Fruit fly (Drosophila melanogaster) ovary, adult (tissue): ENCODE measurements around the gene Ns1.

Experiments used
- CG17801 ChIP-seq: fragments of 200-800 bp; optimal IDR thresholded peaks from 2 replicates; lab custom pipeline; 2019; ENCODE audit warnings: missing biosample characterization, mild to moderate bottlenecking, missing genetic modification characterization, moderate library complexity; ENCODE audit not compliant: partially characterized antibody

Gene Ns1

DNA sequence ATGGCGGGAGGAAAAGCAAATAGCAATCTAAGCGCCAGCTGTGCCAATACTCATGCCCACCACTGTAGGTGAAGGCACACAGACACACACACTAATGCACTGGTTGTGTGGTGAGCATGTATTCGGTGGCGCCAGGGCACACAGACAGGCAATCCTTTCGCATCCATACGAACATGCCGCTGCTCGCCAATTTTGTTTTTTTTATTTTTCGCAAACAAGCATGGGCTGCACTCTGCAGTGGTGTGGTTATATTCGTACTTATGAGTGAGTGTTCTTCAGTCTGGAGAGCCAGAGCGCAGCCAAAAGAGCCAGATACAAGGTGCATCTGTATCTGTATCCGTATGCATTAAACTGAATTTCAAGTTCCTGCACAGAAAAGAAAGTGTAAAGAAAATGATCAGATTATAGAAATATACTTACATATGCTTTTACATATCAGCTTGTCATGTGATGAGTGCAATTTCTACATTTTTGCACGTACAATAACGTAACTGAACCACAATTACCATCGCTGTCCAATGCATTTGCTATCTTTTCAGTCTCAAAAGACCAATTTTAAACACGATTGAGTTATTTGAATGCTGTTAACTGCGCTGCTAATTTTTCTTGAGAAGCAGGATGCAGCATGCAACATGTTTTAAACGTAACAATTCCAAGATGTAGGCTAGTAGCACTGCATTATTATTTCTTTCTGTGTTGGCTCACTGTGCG, 13.2 kb downstream of the Ns1 start:
- no peak for TF ChIP-seq CG17801

- TF ChIP-seq CG17801, result no peak
These were observed 15.6 kb downstream of the Ns1 start for dm6 chr3R:17056905-17057251.

- peak; percentile 32 for TF ChIP-seq CG17801
These were observed 16.1 kb downstream of the Ns1 start for dm6 chr3R:17056183-17056904.

- no peak for TF ChIP-seq CG17801
These were observed 17.9 kb downstream of the Ns1 start for dm6 chr3R:17054528-17054927.

DNA sequence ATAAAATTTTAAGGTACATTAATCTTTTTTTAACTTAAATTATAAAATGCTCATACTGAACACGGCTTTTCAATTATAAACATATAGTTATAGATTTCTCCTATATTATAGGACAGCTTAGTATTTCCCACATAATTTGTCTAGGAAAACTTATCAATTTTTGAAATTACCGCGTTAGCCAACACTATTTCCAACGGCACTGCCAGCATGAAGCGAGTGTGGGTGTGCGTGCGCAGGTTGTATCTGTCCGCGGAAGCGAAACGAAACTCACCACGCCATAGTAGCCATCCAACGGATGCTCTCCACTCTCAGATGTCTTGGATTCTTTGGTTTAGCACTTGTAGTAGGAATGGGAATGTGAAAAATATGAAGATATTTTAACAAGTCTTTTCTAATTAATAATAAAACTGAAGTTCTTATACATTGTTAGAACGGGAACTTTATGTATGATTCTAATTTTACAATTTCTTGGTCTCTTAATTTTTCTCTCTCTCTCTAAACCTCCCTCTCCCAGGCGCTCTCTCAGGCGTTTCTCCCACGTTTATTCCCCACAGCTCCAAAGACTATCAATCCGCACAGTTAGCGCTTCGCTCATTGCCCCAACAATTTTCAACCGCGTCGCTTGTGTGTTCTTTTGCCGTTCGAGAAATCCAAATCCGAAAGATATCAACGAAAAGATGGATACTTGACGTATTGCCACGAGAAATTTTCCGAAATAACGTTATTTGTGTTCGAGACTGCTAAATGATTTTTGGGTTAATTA, 18.9 kb downstream of the Ns1 start, which contains the start of gene Dad:
Gene Dad (plus strand): TSS at position 593 of the 763 bp plus-strand sequence.
- peak; percentile 23 for TF ChIP-seq CG17801

DNA sequence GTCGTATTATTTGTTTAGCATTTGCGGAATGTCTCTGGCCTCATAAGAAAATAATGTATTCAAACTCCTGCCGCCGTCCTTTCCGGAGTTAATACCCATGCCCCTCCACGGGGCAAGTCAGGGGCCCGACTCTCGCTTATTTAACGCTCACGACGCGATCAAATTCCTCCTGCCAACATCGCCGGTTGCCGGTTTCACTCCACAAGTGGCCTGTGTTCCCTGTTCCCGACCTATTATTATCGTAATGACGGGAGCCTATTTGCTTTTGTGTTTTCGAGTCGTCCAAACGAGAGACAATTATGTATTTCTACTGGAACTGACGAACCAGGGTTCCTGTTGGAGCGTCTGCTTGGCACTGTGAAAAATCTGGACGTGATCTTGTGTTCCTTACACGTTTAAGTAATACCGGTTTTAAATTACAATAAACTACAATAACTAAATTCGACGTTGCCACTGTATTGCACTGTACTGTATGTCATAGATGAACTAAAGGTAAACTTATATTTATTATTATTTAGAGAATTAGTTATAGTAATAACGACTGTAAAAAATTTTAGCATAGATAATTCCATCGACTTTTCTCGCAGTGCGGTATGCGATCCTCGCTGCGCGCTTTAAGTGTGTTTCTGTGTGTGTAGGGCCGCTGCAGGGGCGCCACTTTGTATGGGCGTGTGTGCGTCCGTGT, 19.9 kb downstream of the Ns1 start:
- no peak for TF ChIP-seq CG17801

DNA sequence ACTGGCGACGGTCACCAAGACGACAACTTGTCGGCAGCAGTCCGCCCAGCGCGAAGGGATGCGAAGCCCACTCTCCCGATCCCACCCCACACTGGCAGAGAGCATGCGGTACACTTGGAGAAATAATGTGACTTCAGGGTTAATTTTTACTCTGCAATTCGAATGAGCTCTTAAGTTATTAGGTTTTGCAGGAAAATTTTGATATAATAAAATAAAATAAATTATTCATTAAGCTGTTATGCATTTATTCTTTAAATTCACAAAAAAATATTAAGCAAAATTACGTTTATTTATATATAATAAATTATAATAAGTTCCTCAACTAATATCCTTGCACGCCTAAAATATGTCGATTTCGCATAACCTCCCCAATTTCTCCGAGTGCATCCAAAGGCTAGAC, 23.6 kb downstream of the Ns1 start:
- TF ChIP-seq CG17801, result no peak

dm6 chr3R:17043570-17043923, 28.9 kb downstream of the Ns1 start:
- no peak for TF ChIP-seq CG17801

dm6 chr3R:17042838-17043569, 29.5 kb downstream of the Ns1 start, which contains the start of the genes bdwf and Patr-1:
bdwf (minus strand) TSS chr3R:17043136.
Patr-1 (plus strand) TSS chr3R:17043564.
- TF ChIP-seq CG17801, result no peak

DNA sequence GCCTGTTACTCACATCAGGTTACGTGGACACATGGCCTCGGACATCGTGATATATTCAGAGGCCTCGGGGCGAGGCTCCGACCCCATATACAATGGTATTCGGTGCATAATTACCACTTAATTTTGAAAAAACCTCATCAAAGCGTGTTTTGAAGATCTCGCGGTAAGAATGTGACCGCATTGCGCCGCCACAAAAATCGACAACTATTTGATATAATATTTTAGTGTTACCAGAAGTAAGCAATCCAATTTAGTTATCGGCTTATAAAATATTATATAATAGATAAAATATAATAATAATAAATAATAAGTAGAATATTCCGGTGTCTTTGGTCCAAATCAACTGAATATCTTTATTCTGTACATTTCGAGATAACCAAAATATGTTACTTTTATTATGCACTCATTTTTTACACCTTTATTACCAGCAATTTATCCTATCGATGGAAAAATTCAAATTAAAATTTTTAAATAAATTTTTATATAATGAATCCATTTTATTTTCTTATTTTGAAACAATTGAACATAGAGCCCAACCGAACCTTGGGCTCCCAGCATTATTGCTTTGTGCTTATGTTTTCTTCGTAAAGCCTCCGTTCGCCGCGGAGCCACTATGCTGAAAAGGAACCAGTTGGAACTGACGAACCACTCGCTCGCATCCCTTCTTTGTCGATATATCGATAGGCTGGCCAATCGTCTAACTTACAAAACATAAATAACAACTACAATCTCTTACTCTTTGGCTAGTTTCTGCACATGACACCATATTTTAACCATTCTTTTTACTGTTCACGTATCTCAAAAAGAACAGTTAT, 32.3 kb downstream of the Ns1 start, which contains the start of the genes CG18213 and Trm7-32:
Gene CG18213 (minus strand): TSS at position 211 of the 815 bp plus-strand sequence.
Gene Trm7-32 (plus strand): TSS at position 690 of the 815 bp plus-strand sequence.
- TF ChIP-seq CG17801, result no peak

DNA sequence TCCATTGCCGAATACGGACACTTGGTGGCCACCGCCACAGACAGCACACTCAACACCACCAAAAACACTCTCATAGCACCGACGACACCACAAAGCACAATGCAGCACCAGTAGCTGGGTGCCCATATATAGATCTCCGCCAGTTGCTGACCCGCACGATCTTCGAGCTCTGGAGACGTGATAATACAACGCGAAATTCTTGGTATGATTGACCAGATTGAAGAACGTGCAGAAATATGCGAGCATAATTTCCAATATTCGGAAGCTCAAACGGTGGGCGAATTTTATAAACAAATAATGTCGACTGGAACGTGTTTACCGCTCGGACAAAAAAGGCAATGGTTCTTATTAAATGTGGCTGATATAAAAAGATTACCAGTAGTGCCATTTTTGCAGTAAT, 36.5 kb downstream of the Ns1 start, which contains the start of gene CG4009:
Gene CG4009 (minus strand): TSS at position 101 of the 400 bp plus-strand sequence.
- TF ChIP-seq CG17801, result no peak

dm6 chr3R:17031502-17031901, 41.0 kb downstream of the Ns1 start, which contains the start of gene CG31268:
CG31268 (plus strand) TSS chr3R:17031802.
- TF ChIP-seq CG17801, result no peak

dm6 chr3R:17029796-17030195, 42.7 kb downstream of the Ns1 start:
- no peak for TF ChIP-seq CG17801

dm6 chr3R:17028393-17028792, 44.1 kb downstream of the Ns1 start, which contains the start of gene CG5225:
CG5225 (plus strand) TSS chr3R:17028693.
- TF ChIP-seq CG17801, result no peak

- TF ChIP-seq CG17801, result peak; percentile 85
These were observed 51.5 kb downstream of the Ns1 start, which contains the start of gene Adsl for dm6 chr3R:17020956-17021355. Adsl (minus strand) TSS chr3R:17021120.
